Worm (Caenorhabditis elegans): ENCODE measurements around the gene T02H6.6.
A peak's percentile ranks its signal among the peaks of the same experiment; 100 is the strongest.

The T02H6.6 gene

DNA sequence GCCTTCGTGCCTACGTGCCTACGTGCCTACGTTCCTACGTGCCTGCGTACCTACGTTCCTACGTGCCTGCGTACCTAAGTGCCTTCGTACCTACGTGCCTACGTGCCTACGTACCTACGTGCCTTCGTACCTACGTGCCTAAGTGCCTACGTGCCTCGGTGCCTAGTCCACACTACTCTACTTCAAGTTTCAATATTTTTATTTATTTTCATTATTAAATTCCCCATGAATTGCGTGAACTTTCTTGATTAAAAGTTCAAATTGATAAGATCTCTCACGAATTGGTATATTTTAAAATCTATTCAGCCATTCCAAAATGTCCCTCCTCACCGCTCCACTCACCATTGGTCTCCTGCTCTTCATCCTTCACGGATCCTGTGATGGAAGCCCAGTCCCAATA, 9.5 kb upstream of the T02H6.6 start, which contains the start of gene Y39F10C.3:
TSS of gene Y39F10C.3 (plus strand) at position 301 of the 400 bp plus-strand sequence.
- TF ChIP-seq ref-1 (GFP tag; conservative IDR thresholded peaks at IDR 0.05) (no peak), klf-2 (GFP tag; conservative IDR thresholded peaks at IDR 0.05) (no peak), cog-1 (tag; optimal IDR thresholded peaks at IDR 0.05) (no peak), tab-1 (GFP tag; IDR thresholded peaks at IDR 0.05) (no peak), ztf-29 (GFP tag; IDR thresholded peaks at IDR 0.05) (no peak), ztf-23 (GFP tag; IDR thresholded peaks at IDR 0.05) (no peak), flt-1 (GFP tag; IDR thresholded peaks at IDR 0.05) (no peak), T22C8.4 (GFP tag; IDR thresholded peaks at IDR 0.05) (no peak), med-1 (GFP tag; optimal IDR thresholded peaks at IDR 0.05; ENCODE audit: insufficient read depth) (no peak)

DNA sequence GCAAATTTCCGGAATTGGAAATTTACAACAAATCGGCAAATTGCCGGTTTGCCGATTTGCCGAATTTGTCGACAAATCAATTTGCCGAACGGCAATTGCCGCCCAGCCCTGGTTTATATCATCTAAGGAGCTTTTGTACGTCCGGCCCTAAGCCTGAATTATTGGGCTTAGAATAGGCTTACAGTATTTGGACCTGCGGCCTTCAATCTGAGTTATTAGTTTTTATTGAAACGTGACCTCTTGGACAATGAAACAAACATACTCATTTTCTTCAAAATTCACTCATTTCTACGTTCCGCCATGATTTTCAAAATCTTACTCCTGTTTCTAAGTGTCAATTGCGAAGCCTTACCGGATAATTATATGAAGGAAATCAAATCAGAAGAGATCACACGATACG, 8.3 kb upstream of the T02H6.6 start, which contains the start of gene Y39F10C.1:
TSS of gene Y39F10C.1 (plus strand) at position 301 of the 400 bp plus-strand sequence.
- TF ChIP-seq cog-1 (tag; optimal IDR thresholded peaks at IDR 0.05): no peak
- TF ChIP-seq T22C8.4 (GFP tag; IDR thresholded peaks at IDR 0.05): no peak
- no peak for TF ChIP-seq ztf-29 (GFP tag; IDR thresholded peaks at IDR 0.05)
- no peak for TF ChIP-seq ztf-23 (GFP tag; IDR thresholded peaks at IDR 0.05)
- TF ChIP-seq ref-1 (GFP tag; conservative IDR thresholded peaks at IDR 0.05): no peak
- TF ChIP-seq tab-1 (GFP tag; IDR thresholded peaks at IDR 0.05): no peak
- no peak for TF ChIP-seq flt-1 (GFP tag; IDR thresholded peaks at IDR 0.05)
- no peak for TF ChIP-seq med-1 (GFP tag; optimal IDR thresholded peaks at IDR 0.05; ENCODE audit: insufficient read depth)
- TF ChIP-seq klf-2 (GFP tag; conservative IDR thresholded peaks at IDR 0.05): no peak

DNA sequence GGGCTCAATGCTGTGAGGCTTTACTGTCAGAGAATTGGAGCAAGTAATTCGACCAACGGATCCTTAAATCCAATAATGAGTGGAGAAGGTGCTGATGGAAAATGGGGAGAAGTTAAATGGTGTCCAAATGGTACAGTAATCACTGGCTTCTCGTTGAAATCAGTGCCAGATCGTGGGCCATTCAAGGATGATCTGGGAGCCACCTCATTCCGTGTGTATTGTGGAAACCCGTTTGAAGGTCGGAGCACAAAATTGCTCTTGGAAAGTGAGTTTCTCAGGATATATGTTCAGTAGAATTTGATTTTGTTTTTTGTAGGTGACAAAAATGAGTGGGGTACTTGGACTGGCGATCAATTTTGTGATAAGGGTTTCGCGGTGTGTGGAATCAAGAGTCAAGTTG, 7.7 kb upstream of the T02H6.6 start:
- TF ChIP-seq flt-1 (GFP tag; IDR thresholded peaks at IDR 0.05) (no peak), ztf-29 (GFP tag; IDR thresholded peaks at IDR 0.05) (no peak), T22C8.4 (GFP tag; IDR thresholded peaks at IDR 0.05) (no peak), ztf-23 (GFP tag; IDR thresholded peaks at IDR 0.05) (no peak), klf-2 (GFP tag; conservative IDR thresholded peaks at IDR 0.05) (no peak), cog-1 (tag; optimal IDR thresholded peaks at IDR 0.05) (no peak), ref-1 (GFP tag; conservative IDR thresholded peaks at IDR 0.05) (no peak), med-1 (GFP tag; optimal IDR thresholded peaks at IDR 0.05; ENCODE audit: insufficient read depth) (no peak), tab-1 (GFP tag; IDR thresholded peaks at IDR 0.05) (no peak)

DNA sequence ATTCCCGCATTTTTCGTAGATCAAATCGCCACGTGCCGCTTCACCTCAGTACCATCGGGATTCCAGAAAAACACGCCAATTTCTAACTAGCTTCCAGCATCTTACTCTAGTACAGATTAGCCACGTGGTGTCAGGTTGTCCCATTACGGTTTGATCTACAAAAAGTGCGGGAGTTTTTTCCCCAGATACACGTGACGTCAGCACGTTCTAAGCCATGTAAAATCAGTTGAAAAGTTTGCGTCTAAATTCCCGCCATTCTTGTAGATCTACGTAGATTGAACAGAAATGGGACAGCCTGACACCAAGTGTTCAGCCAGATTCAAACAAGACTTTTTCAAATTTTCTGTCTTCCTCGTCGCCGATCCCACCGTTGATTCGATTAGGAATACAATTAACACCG, 5.0 kb upstream of the T02H6.6 start, which contains the start of gene T02H6.9:
TSS of gene T02H6.9 (plus strand) at position 301 of the 400 bp plus-strand sequence.
- TF ChIP-seq T22C8.4 (GFP tag; IDR thresholded peaks at IDR 0.05) (no peak), klf-2 (GFP tag; conservative IDR thresholded peaks at IDR 0.05) (no peak), flt-1 (GFP tag; IDR thresholded peaks at IDR 0.05) (no peak), ztf-23 (GFP tag; IDR thresholded peaks at IDR 0.05) (no peak), ref-1 (GFP tag; conservative IDR thresholded peaks at IDR 0.05) (no peak)

DNA sequence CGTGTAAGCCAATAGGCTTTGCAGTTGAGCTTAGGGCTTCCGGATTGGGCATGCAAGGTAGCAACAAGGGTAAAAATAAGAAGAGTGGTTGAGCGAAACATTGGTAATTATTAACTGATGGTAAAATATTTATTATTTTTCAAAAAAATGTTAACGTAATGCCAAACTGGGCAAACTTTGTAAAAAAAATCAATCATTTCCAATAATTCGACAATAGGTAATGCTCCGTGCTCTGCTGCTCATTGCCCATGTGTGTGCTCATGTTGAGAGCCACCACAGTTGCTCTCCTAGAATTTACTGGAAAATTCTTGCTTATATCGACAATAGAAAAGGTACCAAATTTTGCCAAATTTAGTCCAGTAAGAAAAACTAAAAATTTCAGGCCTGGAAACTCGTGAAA, 3.0 kb upstream of the T02H6.6 start, which contains the start of the genes T02H6.10 and T02H6.8:
TSS of gene T02H6.10 (minus strand) at position 101 of the 400 bp plus-strand sequence.
TSS of gene T02H6.8 (plus strand) at position 221 of the 400 bp plus-strand sequence.
- TF ChIP-seq tab-1 (GFP tag; IDR thresholded peaks at IDR 0.05): no peak

DNA sequence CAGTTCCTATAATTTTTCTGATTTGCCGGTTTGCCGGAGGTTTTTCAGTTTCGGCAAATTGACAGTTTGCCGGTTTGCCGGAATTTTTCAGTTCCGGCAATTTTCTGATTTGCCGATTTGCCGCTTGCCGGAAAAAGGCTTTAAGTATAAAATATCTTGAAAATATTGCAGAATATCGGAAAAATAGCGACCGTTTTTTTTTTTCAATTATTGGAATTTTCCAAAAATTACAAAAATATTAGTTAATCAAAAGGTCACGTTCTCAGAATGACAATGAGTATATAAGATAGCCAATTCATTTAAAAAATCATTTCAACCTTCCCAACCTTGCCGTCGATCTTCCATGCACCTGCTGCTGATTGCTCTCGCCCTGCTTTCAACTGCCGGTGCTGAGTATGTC, 1.2 kb upstream of the T02H6.6 start, which contains the start of gene T02H6.7:
TSS of gene T02H6.7 (plus strand) at position 301 of the 400 bp plus-strand sequence.
- no peak for TF ChIP-seq cog-1 (tag; optimal IDR thresholded peaks at IDR 0.05)
- TF ChIP-seq ztf-29 (GFP tag; IDR thresholded peaks at IDR 0.05): no peak
- no peak for TF ChIP-seq tab-1 (GFP tag; IDR thresholded peaks at IDR 0.05)
- no peak for TF ChIP-seq ztf-23 (GFP tag; IDR thresholded peaks at IDR 0.05)
- no peak for TF ChIP-seq flt-1 (GFP tag; IDR thresholded peaks at IDR 0.05)
- TF ChIP-seq T22C8.4 (GFP tag; IDR thresholded peaks at IDR 0.05): no peak
- TF ChIP-seq med-1 (GFP tag; optimal IDR thresholded peaks at IDR 0.05; ENCODE audit: insufficient read depth): no peak
- TF ChIP-seq ref-1 (GFP tag; conservative IDR thresholded peaks at IDR 0.05): no peak
- TF ChIP-seq klf-2 (GFP tag; conservative IDR thresholded peaks at IDR 0.05): no peak

DNA sequence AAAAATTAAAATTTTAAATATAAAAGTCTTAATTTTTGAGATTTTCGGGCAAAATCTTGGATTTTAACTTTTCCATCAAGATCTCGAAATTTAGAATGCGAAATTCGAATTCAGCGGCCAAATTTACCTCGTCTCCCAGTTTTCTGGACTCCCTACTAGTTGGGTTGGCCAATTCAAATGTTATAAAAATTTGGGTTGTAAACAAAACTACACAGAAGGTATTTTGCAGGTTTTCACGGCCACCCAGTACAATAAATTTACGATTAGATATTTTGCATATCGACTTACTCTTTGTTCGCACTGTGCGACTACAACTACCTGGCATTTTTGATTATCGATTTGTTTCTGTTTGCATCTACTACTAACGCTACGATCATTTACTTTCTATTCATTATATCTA, 1.2 kb downstream of the T02H6.6 start, which contains the start of gene T02H6.5:
TSS of gene T02H6.5 (plus strand) at position 301 of the 400 bp plus-strand sequence.
- TF ChIP-seq ref-1 (GFP tag; conservative IDR thresholded peaks at IDR 0.05) (no peak), med-1 (GFP tag; optimal IDR thresholded peaks at IDR 0.05; ENCODE audit: insufficient read depth) (no peak), cog-1 (tag; optimal IDR thresholded peaks at IDR 0.05) (no peak), ztf-23 (GFP tag; IDR thresholded peaks at IDR 0.05) (no peak)

DNA sequence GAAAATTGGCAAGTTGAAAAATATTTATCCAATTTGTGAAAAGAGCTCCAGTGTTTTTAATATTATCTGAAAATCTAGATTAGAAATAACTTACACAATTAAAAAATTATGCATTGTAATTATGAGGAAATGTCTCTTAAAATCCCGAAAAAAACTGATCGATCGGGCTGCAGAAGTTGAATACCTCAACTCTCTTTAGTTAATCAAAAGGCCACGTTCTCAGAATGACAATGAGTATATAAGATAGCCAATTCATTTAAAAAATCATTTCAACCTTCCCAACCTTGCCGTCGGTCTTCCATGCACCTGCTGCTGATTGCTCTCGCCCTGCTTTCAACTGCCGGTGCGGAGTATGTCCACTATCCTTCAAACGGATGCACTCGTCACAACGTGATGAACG, 6.2 kb downstream of the T02H6.6 start, which contains the start of gene T02H6.4:
TSS of gene T02H6.4 (plus strand) at position 301 of the 400 bp plus-strand sequence.
- TF ChIP-seq med-1 (GFP tag; optimal IDR thresholded peaks at IDR 0.05; ENCODE audit: insufficient read depth): no peak
- no peak for TF ChIP-seq flt-1 (GFP tag; IDR thresholded peaks at IDR 0.05)
- TF ChIP-seq klf-2 (GFP tag; conservative IDR thresholded peaks at IDR 0.05): no peak
- no peak for TF ChIP-seq cog-1 (tag; optimal IDR thresholded peaks at IDR 0.05)
- no peak for TF ChIP-seq tab-1 (GFP tag; IDR thresholded peaks at IDR 0.05)
- TF ChIP-seq ztf-23 (GFP tag; IDR thresholded peaks at IDR 0.05): no peak
- no peak for TF ChIP-seq T22C8.4 (GFP tag; IDR thresholded peaks at IDR 0.05)
- TF ChIP-seq ztf-29 (GFP tag; IDR thresholded peaks at IDR 0.05): no peak
- no peak for TF ChIP-seq ref-1 (GFP tag; conservative IDR thresholded peaks at IDR 0.05)

DNA sequence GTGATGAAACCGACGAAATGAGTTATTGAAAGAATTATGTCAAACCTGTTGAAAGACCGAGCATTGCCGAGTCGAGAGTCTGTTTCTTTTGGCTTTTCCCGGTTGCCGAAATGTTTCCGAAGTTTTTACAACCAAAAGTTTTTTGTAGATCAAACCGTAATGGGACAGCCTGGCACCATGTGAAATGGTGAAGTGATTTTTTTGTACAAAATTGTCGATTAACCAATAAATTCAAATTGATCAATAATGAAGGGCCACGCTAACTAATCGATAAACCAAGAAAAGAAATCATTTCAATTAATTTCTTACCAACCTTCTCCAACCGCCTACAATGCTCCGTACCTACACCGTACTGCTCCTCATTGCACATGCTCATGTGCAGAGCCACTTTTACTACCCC, 8.0 kb downstream of the T02H6.6 start, which contains the start of gene T02H6.3:
TSS of gene T02H6.3 (plus strand) at position 301 of the 400 bp plus-strand sequence.
- no peak for TF ChIP-seq ztf-23 (GFP tag; IDR thresholded peaks at IDR 0.05)
- no peak for TF ChIP-seq med-1 (GFP tag; optimal IDR thresholded peaks at IDR 0.05; ENCODE audit: insufficient read depth)
- TF ChIP-seq cog-1 (tag; optimal IDR thresholded peaks at IDR 0.05): no peak

DNA sequence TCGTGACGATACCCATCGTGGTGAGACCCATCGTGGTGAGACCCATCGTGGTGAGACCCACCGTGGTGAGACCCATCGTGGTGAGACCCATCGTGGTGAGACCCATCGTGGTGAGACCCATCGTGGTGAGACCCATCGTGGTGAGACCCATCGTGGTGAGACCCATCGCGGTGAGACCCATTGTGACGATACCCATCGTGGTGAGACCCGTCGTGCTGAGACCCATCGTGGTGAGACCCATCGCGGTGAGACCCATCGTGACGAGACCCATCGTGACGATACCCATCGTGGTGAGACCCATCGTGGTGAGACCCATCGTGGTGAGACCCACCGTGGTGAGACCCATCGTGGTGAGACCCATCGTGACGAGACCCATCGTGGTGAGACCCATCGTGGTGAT, 11.5 kb downstream of the T02H6.6 start:
- peak; percentile 41; the same call in 1 of the 2 replicates for TF ChIP-seq ztf-23 (GFP tag; IDR thresholded peaks at IDR 0.05)
- peak; percentile 34; the same call in 1 of the 2 replicates for TF ChIP-seq T22C8.4 (GFP tag; IDR thresholded peaks at IDR 0.05)
- 0 out of 2 replicates have a peak, but pooled peaks have one; percentile 28 for TF ChIP-seq ref-1 (GFP tag; conservative IDR thresholded peaks at IDR 0.05)
- peak; percentile 80 for TF ChIP-seq tab-1 (GFP tag; IDR thresholded peaks at IDR 0.05)
